Worm (Caenorhabditis elegans): Measurements from ENCODE around the gene str-164.

DNA sequence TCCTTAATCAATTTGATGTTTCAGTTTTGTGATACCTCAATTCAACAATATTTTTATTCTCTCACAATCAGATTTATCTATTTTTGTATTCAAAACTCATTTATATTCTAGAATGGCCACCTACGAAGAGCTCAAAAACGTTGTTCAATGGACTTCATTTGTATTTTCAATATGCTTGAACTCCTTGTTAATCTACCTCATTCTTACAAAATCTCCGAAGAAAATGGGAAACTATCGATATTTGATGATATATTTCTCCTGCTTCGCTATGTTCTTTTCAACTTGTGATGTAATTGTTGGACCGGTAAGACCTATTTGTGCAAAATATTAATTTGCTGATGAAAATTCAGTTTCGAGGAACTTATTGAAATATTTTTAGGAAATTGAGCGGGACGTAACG lies at the start of gene str-164:
- TF ChIP-seq hmg-1.1 (GFP tag; IDR thresholded peaks at IDR 0.05) = no peak
- TF ChIP-seq fkh-10 (GFP tag; optimal IDR thresholded peaks at IDR 0.05) = no peak
- TF ChIP-seq nhr-77 (tag; optimal IDR thresholded peaks at IDR 0.05) = no peak
- no peak for TF ChIP-seq aly-2 (tag; optimal IDR thresholded peaks at IDR 0.05)
- no peak for TF ChIP-seq aha-1 (tag)
- no peak for TF ChIP-seq mes-2 (tag; optimal IDR thresholded peaks at IDR 0.05; ENCODE audit: poor library complexity, severe bottlenecking)
- TF ChIP-seq nhr-237 (tag; optimal IDR thresholded peaks at IDR 0.05) = no peak
- no peak for TF ChIP-seq unc-39 (tag; optimal IDR thresholded peaks at IDR 0.05)
